Fruit fly (Drosophila melanogaster): ENCODE measurements around the gene CanB.

CanB gene

DNA sequence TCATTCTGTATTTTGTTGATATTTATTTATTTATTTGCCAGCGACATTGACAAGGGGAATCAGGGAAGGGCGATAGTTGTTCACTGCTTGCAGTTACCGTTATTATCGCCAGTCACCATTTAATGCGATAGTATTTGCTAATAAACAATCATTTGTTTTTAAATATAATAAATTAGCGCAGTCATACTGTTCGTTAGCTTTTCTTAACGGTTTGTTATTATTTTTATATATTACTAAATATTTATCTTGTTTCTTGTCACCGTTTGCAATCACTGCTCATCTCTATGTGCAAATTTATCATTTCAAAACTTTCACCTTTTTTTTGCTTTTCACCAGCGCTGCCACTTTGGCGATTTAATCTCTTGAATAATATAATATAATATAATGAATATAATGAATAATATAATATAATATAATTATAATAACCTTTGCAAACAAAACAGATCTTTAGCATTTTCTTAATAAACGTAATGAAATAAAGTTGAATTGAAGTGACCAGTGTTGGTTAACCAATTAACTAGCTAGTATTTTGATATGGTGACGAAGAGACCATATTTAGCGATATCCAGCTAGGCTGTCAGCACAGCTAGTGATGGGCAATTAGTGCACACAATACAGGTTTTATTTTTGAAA is 2.9 kb upstream of the CanB start, which contains the start of the genes CG3309 and XRCC1 (continued):
- TF ChIP-seq CG11294 (GFP tag; IDR thresholded peaks at IDR 0.05) = no peak
- peak; percentile 53 for TF ChIP-seq CG3032 (tag; optimal IDR thresholded peaks at IDR 0.05)
- 0 out of 3 replicates have a peak, but pooled peaks have one; percentile 47 for TF ChIP-seq eg (GFP tag; IDR thresholded peaks at IDR 0.05)
- TF ChIP-seq CG6792 (GFP tag; optimal IDR thresholded peaks at IDR 0.05) = peak; percentile 1
- no peak for TF ChIP-seq CG11762 (GFP tag; optimal IDR thresholded peaks at IDR 0.05; ENCODE audit: insufficient read depth)
- peak; percentile 34 for TF ChIP-seq Hr4 (GFP tag; optimal IDR thresholded peaks at IDR 0.05)
- peak; percentile 60 for TF ChIP-seq achi (GFP tag; optimal IDR thresholded peaks at IDR 0.05)
- TF ChIP-seq topi (GFP tag; optimal IDR thresholded peaks at IDR 0.05) = peak; percentile 52
- TF ChIP-seq vri (GFP tag; optimal IDR thresholded peaks at IDR 0.05) = no peak
- TF ChIP-seq CG8632 (GFP tag; optimal IDR thresholded peaks at IDR 0.05) = peak; percentile 29
- TF ChIP-seq Eip93F (GFP tag; optimal IDR thresholded peaks at IDR 0.05) = peak; percentile 22
- TF ChIP-seq fd59A (GFP tag; optimal IDR thresholded peaks at IDR 0.05) = no peak
- TF ChIP-seq dsx (GFP tag; optimal IDR thresholded peaks at IDR 0.05; ENCODE audit: poor library complexity, severe bottlenecking) = peak; percentile 8
- TF ChIP-seq CG15336 (GFP tag; IDR thresholded peaks at IDR 0.05) = peak; percentile 40; the same call in 1 of the 2 replicates
- peak; percentile 59 for TF ChIP-seq CG32006 (GFP tag; optimal IDR thresholded peaks at IDR 0.05)
- TF ChIP-seq Ets96B (tag; optimal IDR thresholded peaks at IDR 0.05) = peak; percentile 43
- TF ChIP-seq CG11902 (GFP tag; optimal IDR thresholded peaks at IDR 0.05) = peak; percentile 9
- no peak for TF ChIP-seq svp (GFP tag)
- no peak for TF ChIP-seq dac (GFP tag; optimal IDR thresholded peaks at IDR 0.05)
- peak; percentile 33 for TF ChIP-seq pdm3 (GFP tag; optimal IDR thresholded peaks at IDR 0.05)
- peak; percentile 51 for TF ChIP-seq OdsH (GFP tag; optimal IDR thresholded peaks at IDR 0.05)

DNA sequence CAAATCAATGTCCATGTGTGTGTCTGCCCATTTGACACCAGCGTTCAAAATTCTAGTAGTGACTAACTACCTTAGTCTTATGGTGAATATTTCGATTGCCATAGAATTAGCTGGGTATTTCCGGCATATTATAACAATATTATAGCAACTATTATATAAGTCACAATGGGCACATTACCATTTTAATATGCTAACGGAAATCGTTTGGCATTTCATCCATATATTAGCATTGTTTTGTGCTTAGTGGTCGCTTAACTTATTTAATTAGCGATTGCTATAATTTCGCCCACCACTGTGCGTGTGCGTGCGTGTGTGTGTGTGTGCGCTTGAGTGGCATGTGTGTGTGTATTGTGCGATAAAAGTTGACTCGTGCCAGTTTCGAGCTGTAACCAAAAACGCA is 4.4 kb downstream of the CanB start:
- TF ChIP-seq svp (GFP tag) (peak; percentile 30), eg (GFP tag; IDR thresholded peaks at IDR 0.05) (peak; percentile 43; the same call in 1 of the 3 replicates), Gug (GFP tag; IDR thresholded peaks at IDR 0.05) (no peak), Sox14 (GFP tag; optimal IDR thresholded peaks at IDR 0.05) (peak; percentile 54), Ets21C (GFP tag; optimal IDR thresholded peaks at IDR 0.05) (peak; percentile 47), lz (GFP tag; optimal IDR thresholded peaks at IDR 0.05) (peak; percentile 73), CG16779 (tag; optimal IDR thresholded peaks at IDR 0.05) (no peak), CG6163 (GFP tag; IDR thresholded peaks at IDR 0.05) (0 out of 3 replicates have a peak, but pooled peaks have one; percentile 25), CG10631 (GFP tag; optimal IDR thresholded peaks at IDR 0.05) (peak; percentile 28), CG10669 (GFP tag; optimal IDR thresholded peaks at IDR 0.05) (peak; percentile 34), CG6854 (GFP tag; optimal IDR thresholded peaks at IDR 0.05) (peak; percentile 77), ss (GFP tag; optimal IDR thresholded peaks at IDR 0.05) (no peak), esn (GFP tag; optimal IDR thresholded peaks at IDR 0.05) (peak; percentile 78), vri (GFP tag; optimal IDR thresholded peaks at IDR 0.05) (peak; percentile 15), Sox102F (GFP tag; optimal IDR thresholded peaks at IDR 0.05) (peak; percentile 74), Hr38 (GFP tag; optimal IDR thresholded peaks at IDR 0.05) (no peak), salr (GFP tag; optimal IDR thresholded peaks at IDR 0.05) (no peak), CG3032 (tag; optimal IDR thresholded peaks at IDR 0.05) (no peak), CG11902 (GFP tag; optimal IDR thresholded peaks at IDR 0.05) (peak; percentile 63), Met (GFP tag; optimal IDR thresholded peaks at IDR 0.05) (peak; percentile 57), Hr39 (GFP tag; optimal IDR thresholded peaks at IDR 0.05) (peak; percentile 41), pdm3 (GFP tag; optimal IDR thresholded peaks at IDR 0.05) (peak; percentile 62), topi (GFP tag; optimal IDR thresholded peaks at IDR 0.05) (peak; percentile 85), spab (GFP tag; optimal IDR thresholded peaks at IDR 0.05) (no peak), CG6792 (GFP tag; optimal IDR thresholded peaks at IDR 0.05) (peak; percentile 70), Eip78C (GFP tag) (no peak), dsx (GFP tag; optimal IDR thresholded peaks at IDR 0.05; ENCODE audit: poor library complexity, severe bottlenecking) (no peak), dac (GFP tag; optimal IDR thresholded peaks at IDR 0.05) (peak; percentile 20), Blimp-1 (GFP tag; optimal IDR thresholded peaks at IDR 0.05) (peak; percentile 64), achi (GFP tag; optimal IDR thresholded peaks at IDR 0.05) (peak; percentile 57), CG9139 (GFP tag; optimal IDR thresholded peaks at IDR 0.05) (no peak), CG6276 (GFP tag; optimal IDR thresholded peaks at IDR 0.05) (peak; percentile 64), Hr4 (GFP tag; optimal IDR thresholded peaks at IDR 0.05) (peak; percentile 19), CG31627 (GFP tag; optimal IDR thresholded peaks at IDR 0.05) (peak; percentile 45), Sox15 (GFP tag; optimal IDR thresholded peaks at IDR 0.05) (peak; percentile 63), CG15336 (GFP tag; IDR thresholded peaks at IDR 0.05) (peak; percentile 54), CG11762 (GFP tag; optimal IDR thresholded peaks at IDR 0.05; ENCODE audit: insufficient read depth) (no peak), CG4318 (GFP tag; optimal IDR thresholded peaks at IDR 0.05) (peak; percentile 16), CG3919 (GFP tag; optimal IDR thresholded peaks at IDR 0.05) (peak; percentile 54)
